Fruit fly (Drosophila melanogaster) whole organism, embryonic: ENCODE data around the gene CG9674.
A peak's percentile ranks its signal among the peaks of the same experiment; 100 is the strongest.

Source experiments
- Adf1 ChIP-seq: fragments of 200-800 bp; sonication (Bioruptor generic); IDR thresholded peaks from 2 replicates; pipeline ENCODE4 v1.3.6; 2022; ENCODE audit warnings: missing biosample characterization, missing genetic modification characterization
- Atf6 ChIP-seq: fragments of 200-800 bp; sonication (Bioruptor generic); IDR thresholded peaks from 2 replicates; pipeline ENCODE4 v1.3.6; 2022; ENCODE audit warnings: missing biosample characterization, missing genetic modification characterization
- Blimp-1 ChIP-seq: fragments of 200-800 bp; sonication (Bioruptor generic); optimal IDR thresholded peaks from 3 replicates; lab custom pipeline; 2018; ENCODE audit warnings: missing biosample characterization, missing genetic modification characterization, mild to moderate bottlenecking, moderate library complexity, missing genetic modification reagents
- BtbVII ChIP-seq: fragments of 200-800 bp; sonication (Bioruptor generic); optimal IDR thresholded peaks from 3 replicates; lab custom pipeline; 2017; ENCODE audit warnings: missing biosample characterization, mild to moderate bottlenecking, missing genetic modification characterization
- Bteb2 ChIP-seq: fragments of 200-800 bp; sonication (Bioruptor generic); optimal IDR thresholded peaks from 2 replicates; lab custom pipeline; 2016; ENCODE audit warnings: missing biosample characterization, missing genetic modification characterization
- CG10366 ChIP-seq: fragments of 200-800 bp; sonication (Bioruptor generic); IDR thresholded peaks from 2 replicates; pipeline ENCODE4 v1.3.6; 2022; ENCODE audit warnings: missing biosample characterization, missing genetic modification characterization
- CG10431 ChIP-seq: fragments of 200-800 bp; sonication (Bioruptor generic); optimal IDR thresholded peaks from 3 replicates; lab custom pipeline; 2018; ENCODE audit warnings: missing biosample characterization, mild to moderate bottlenecking, missing genetic modification characterization
- CG11504 ChIP-seq: fragments of 200-800 bp; sonication (Bioruptor generic); optimal IDR thresholded peaks from 3 replicates; lab custom pipeline; 2019; ENCODE audit warnings: missing biosample characterization, mild to moderate bottlenecking, missing genetic modification characterization, moderate library complexity
- CG14014 ChIP-seq: fragments of 200-800 bp; sonication (Bioruptor generic); IDR thresholded peaks from 2 replicates; pipeline ENCODE4 v1.3.6; 2022; ENCODE audit warnings: missing biosample characterization, missing genetic modification characterization
- CG15514 ChIP-seq: fragments of 200-800 bp; sonication (Bioruptor generic); optimal IDR thresholded peaks from 3 replicates; lab custom pipeline; 2017; ENCODE audit warnings: missing biosample characterization, missing genetic modification characterization, mild to moderate bottlenecking, moderate library complexity, missing genetic modification reagents
- CG2199 ChIP-seq: fragments of 200-800 bp; sonication (Bioruptor generic); IDR thresholded peaks from 3 replicates; pipeline ENCODE4 v1.3.6; 2022; ENCODE audit warnings: missing biosample characterization, missing genetic modification characterization
- CG3281 ChIP-seq: fragments of 200-800 bp; sonication (Bioruptor generic); optimal IDR thresholded peaks from 3 replicates; lab custom pipeline; 2017; ENCODE audit warnings: missing biosample characterization, mild to moderate bottlenecking, missing genetic modification characterization
- CG34224 ChIP-seq: fragments of 200-800 bp; sonication (Bioruptor generic); IDR thresholded peaks from 3 replicates; pipeline ENCODE4 v1.3.6; 2022; ENCODE audit warnings: missing biosample characterization, missing genetic modification characterization; ENCODE audit not compliant: partially characterized antibody
- CG4360 ChIP-seq: fragments of 200-800 bp; sonication (Bioruptor generic); IDR thresholded peaks from 2 replicates; pipeline ENCODE4 v1.3.6; 2022; ENCODE audit warnings: missing biosample characterization, missing genetic modification characterization
- CG4820 ChIP-seq: fragments of 200-800 bp; sonication (Bioruptor generic); optimal IDR thresholded peaks from 3 replicates; lab custom pipeline; 2016; ENCODE audit warnings: missing biosample characterization, missing genetic modification characterization
- CG5180 ChIP-seq: fragments of 200-800 bp; sonication (Bioruptor generic); optimal IDR thresholded peaks from 3 replicates; lab custom pipeline; 2017; ENCODE audit warnings: missing biosample characterization, missing genetic modification characterization, mild to moderate bottlenecking, moderate library complexity, missing genetic modification reagents
- CG7987 ChIP-seq: fragments of 200-800 bp; sonication (Bioruptor generic); optimal IDR thresholded peaks from 2 replicates; lab custom pipeline; 2018; ENCODE audit warnings: missing biosample characterization, mild to moderate bottlenecking, missing genetic modification characterization, moderate library complexity
- CG9437 ChIP-seq: fragments of 200-800 bp; sonication (Bioruptor generic); optimal IDR thresholded peaks from 2 replicates; lab custom pipeline; 2018; ENCODE audit warnings: missing biosample characterization, mild to moderate bottlenecking, missing genetic modification characterization
- CG9817 ChIP-seq: fragments of 200-800 bp; sonication (Bioruptor generic); optimal IDR thresholded peaks from 2 replicates; lab custom pipeline; 2018; ENCODE audit warnings: missing biosample characterization, mild to moderate bottlenecking, missing genetic modification characterization, moderate library complexity
- CTCF ChIP-seq: fragments of 200-800 bp; sonication (Bioruptor generic); optimal IDR thresholded peaks from 2 replicates; lab custom pipeline; 2017; ENCODE audit warnings: missing biosample characterization, mild to moderate bottlenecking, missing genetic modification characterization, moderate library complexity
- CkIIα-i1 ChIP-seq: fragments of 200-800 bp; sonication (Bioruptor generic); IDR thresholded peaks from 2 replicates; pipeline ENCODE4 v1.3.6; 2022; ENCODE audit warnings: missing biosample characterization, missing genetic modification characterization
- Dll ChIP-seq: fragments of 200-800 bp; sonication (Bioruptor generic); IDR thresholded peaks from 4 replicates; pipeline ENCODE4 v1.3.6; 2022; ENCODE audit warnings: missing biosample characterization, missing genetic modification characterization; ENCODE audit not compliant: partially characterized antibody
- Elba2 ChIP-seq: fragments of 200-800 bp; sonication (Bioruptor generic); optimal IDR thresholded peaks from 3 replicates; lab custom pipeline; 2016; ENCODE audit warnings: missing biosample characterization, missing genetic modification characterization
- Hr51 ChIP-seq, 2 experiments: fragments of 200-800 bp; sonication (Bioruptor generic); optimal IDR thresholded peaks; 2 replicates in 1 of 2; 3 replicates in 1 of 2; lab custom pipeline; 2016 to 2018; ENCODE audit warnings: missing biosample characterization in 2 of 2, missing genetic modification characterization in 2 of 2, mild to moderate bottlenecking in 1 of 2, moderate library complexity in 1 of 2
- Med ChIP-seq: fragments of 200-800 bp; sonication (Bioruptor generic); peaks from one replicate; lab custom pipeline; 2016; ENCODE audit warnings: missing biosample characterization, missing genetic modification characterization, mild to moderate bottlenecking, inconsistent platforms, moderate library complexity
- Meics ChIP-seq: fragments of 200-800 bp; sonication (Bioruptor generic); optimal IDR thresholded peaks from 2 replicates; lab custom pipeline; 2017; ENCODE audit warnings: missing biosample characterization, mild to moderate bottlenecking, missing genetic modification characterization
- Pdp1 ChIP-seq, 2 experiments: fragments of 200-800 bp; sonication (Bioruptor generic); optimal IDR thresholded peaks; 3 replicates each; lab custom pipeline; 2016; ENCODE audit warnings: missing biosample characterization in 2 of 2, missing genetic modification characterization in 2 of 2, mild to moderate bottlenecking in 1 of 2, moderate library complexity in 1 of 2
- Tbp ChIP-seq: fragments of >200 bp; optimal IDR thresholded peaks from 2 replicates; lab custom pipeline; 2018; ENCODE audit warnings: missing biosample characterization, missing genetic modification characterization
- cg ChIP-seq: fragments of 200-800 bp; sonication (Bioruptor generic); optimal IDR thresholded peaks from 3 replicates; lab custom pipeline; 2019; ENCODE audit warnings: missing biosample characterization, mild to moderate bottlenecking, missing genetic modification characterization, moderate library complexity
- chinmo ChIP-seq: fragments of 200-800 bp; sonication (Bioruptor generic); IDR thresholded peaks from 4 replicates; pipeline ENCODE4 v1.3.6; 2022; ENCODE audit warnings: missing biosample characterization, missing genetic modification characterization; ENCODE audit not compliant: partially characterized antibody
- crol ChIP-seq: fragments of 200-800 bp; sonication (Bioruptor generic); IDR thresholded peaks from 2 replicates; pipeline ENCODE4 v1.3.6; 2022; ENCODE audit warnings: missing biosample characterization, missing genetic modification characterization
- en ChIP-seq: fragments of 200-800 bp; sonication (Bioruptor generic); optimal IDR thresholded peaks from 2 replicates; lab custom pipeline; 2016; ENCODE audit warnings: missing biosample characterization, missing genetic modification characterization
- exex ChIP-seq: fragments of 200-800 bp; sonication (Bioruptor generic); optimal IDR thresholded peaks from 4 replicates; lab custom pipeline; 2018; ENCODE audit warnings: missing biosample characterization, mild to moderate bottlenecking, missing genetic modification characterization, moderate library complexity
- fu2 ChIP-seq: fragments of 200-800 bp; sonication (Bioruptor generic); optimal IDR thresholded peaks from 2 replicates; lab custom pipeline; 2016; ENCODE audit warnings: missing biosample characterization, missing genetic modification characterization
- gcm ChIP-seq: fragments of 200-800 bp; sonication (Bioruptor generic); optimal IDR thresholded peaks from 2 replicates; lab custom pipeline; 2019; ENCODE audit warnings: missing biosample characterization, mild to moderate bottlenecking, missing genetic modification characterization, moderate library complexity
- lilli ChIP-seq: fragments of 200-800 bp; sonication (Bioruptor generic); optimal IDR thresholded peaks from 3 replicates; lab custom pipeline; 2016; ENCODE audit warnings: missing biosample characterization, missing genetic modification characterization
- lmd ChIP-seq: fragments of 200-800 bp; sonication (Bioruptor generic); IDR thresholded peaks from 2 replicates; pipeline ENCODE4 v1.3.6; 2022; ENCODE audit warnings: missing biosample characterization, missing genetic modification characterization
- maf-S ChIP-seq: fragments of 200-800 bp; sonication (Bioruptor generic); optimal IDR thresholded peaks from 2 replicates; lab custom pipeline; 2016; ENCODE audit warnings: missing biosample characterization, missing genetic modification characterization
- nerfin-2 ChIP-seq: fragments of 200-800 bp; sonication (Bioruptor generic); IDR thresholded peaks from 2 replicates; pipeline ENCODE4 v1.3.6; 2022; ENCODE audit warnings: missing biosample characterization, missing genetic modification characterization; ENCODE audit not compliant: partially characterized antibody
- nom ChIP-seq: fragments of 200-800 bp; sonication (Bioruptor generic); optimal IDR thresholded peaks from 2 replicates; lab custom pipeline; 2017; ENCODE audit warnings: missing biosample characterization, missing genetic modification characterization, mild to moderate bottlenecking, moderate library complexity, missing genetic modification reagents
- odd ChIP-seq: fragments of 200-800 bp; sonication (Bioruptor generic); optimal IDR thresholded peaks from 2 replicates; lab custom pipeline; 2017; ENCODE audit warnings: missing biosample characterization, mild to moderate bottlenecking, missing genetic modification characterization
- prd ChIP-seq, 3 experiments: fragments of >200 bp in 2 of 3; fragments of 200-800 bp in 1 of 3; sonication (Bioruptor generic) in 1 of 3; optimal IDR thresholded peaks in 2 of 3; IDR thresholded peaks in 1 of 3; 2 replicates in 2 of 3; 3 replicates in 1 of 3; pipeline versions ENCODE4 v1.3.6 to Lab custom; 2017 to 2022; ENCODE audit warnings: missing biosample characterization in 1 of 3, missing genetic modification characterization in 1 of 3
- sens ChIP-seq: fragments of 200-800 bp; sonication (Bioruptor generic); peaks from one replicate; lab custom pipeline; 2016; ENCODE audit warnings: missing biosample characterization, missing genetic modification characterization
- sob ChIP-seq: fragments of 200-800 bp; sonication (Bioruptor generic); IDR thresholded peaks from 2 replicates; pipeline ENCODE4 v1.3.6; 2022; ENCODE audit warnings: missing biosample characterization, missing genetic modification characterization
- toy ChIP-seq: fragments of 200-800 bp; sonication (Bioruptor generic); IDR thresholded peaks from 2 replicates; pipeline ENCODE4 v1.3.6; 2022; ENCODE audit warnings: missing biosample characterization, missing genetic modification characterization
- unc-4 ChIP-seq: fragments of 200-800 bp; sonication (Bioruptor generic); IDR thresholded peaks from 2 replicates; pipeline ENCODE4 v1.3.6; 2022; ENCODE audit warnings: missing biosample characterization, missing genetic modification characterization; ENCODE audit not compliant: partially characterized antibody
- vvl ChIP-seq: fragments of 200-800 bp; sonication (Bioruptor generic); IDR thresholded peaks from 2 replicates; pipeline ENCODE4 v1.3.6; 2022; ENCODE audit warnings: missing biosample characterization, missing genetic modification characterization

The CG9674 gene

dm6 chr3L:16854387-16855033 lies 47.0 kb upstream of the CG9674 start:
- TF ChIP-seq sob, result 0 out of 2 replicates have a peak, but pooled peaks have one; percentile 34
- peak; percentile 21 for TF ChIP-seq CG15514
- peak; percentile 83 for TF ChIP-seq cg (GFP tag; lab: Kevin White, UChicago)
- TF ChIP-seq CG34224 (GFP tag; lab: Robert Waterston, UW), result peak; percentile 28; the same call in 1 of the 3 replicates
- TF ChIP-seq chinmo (GFP tag; lab: Robert Waterston, UW), result 0 out of 4 replicates have a peak, but pooled peaks have one; percentile 7
- TF ChIP-seq CG5180 (GFP tag; lab: Kevin White, UChicago), result no peak
- TF ChIP-seq CG4360 (GFP tag; lab: Robert Waterston, UW), result 0 out of 2 replicates have a peak, but pooled peaks have one; percentile 35
- no peak for TF ChIP-seq CG11504 (tag; lab: Kevin White, UChicago)
- TF ChIP-seq Atf6 (GFP tag; lab: Robert Waterston, UW), result 0 out of 2 replicates have a peak, but pooled peaks have one; percentile 23
- no peak for TF ChIP-seq Meics
- peak; percentile 99 for TF ChIP-seq CG10431
- TF ChIP-seq CG4820 (GFP tag; lab: Kevin White, UChicago), result peak; percentile 50
- peak in 1 of 2 experiments; percentile 38 for TF ChIP-seq Pdp1 (GFP tag; optimal IDR thresholded peaks at IDR 0.05; lab: Kevin White, UChicago)
- TF ChIP-seq Med (GFP tag; lab: Kevin White, UChicago), result peak; percentile 40
- peak; percentile 92 for TF ChIP-seq crol (GFP tag; lab: Robert Waterston, UW)
- 0 out of 3 replicates have a peak, but pooled peaks have one; percentile 9 for TF ChIP-seq CG2199 (GFP tag; lab: Robert Waterston, UW)
- TF ChIP-seq CkIIα-i1 (GFP tag; lab: Robert Waterston, UW), result no peak
- no peak for TF ChIP-seq CG9817
- TF ChIP-seq CG9437, result peak; percentile 98
- TF ChIP-seq nom, result peak; percentile 77
- TF ChIP-seq CG10366 (GFP tag; lab: Robert Waterston, UW), result no peak
- 0 out of 2 replicates have a peak, but pooled peaks have one; percentile 20 for TF ChIP-seq CG14014
- peak; percentile 62; the same call in 1 of the 2 replicates for TF ChIP-seq vvl (GFP tag; lab: Robert Waterston, UW)
- TF ChIP-seq gcm (GFP tag; lab: Kevin White, UChicago), result peak; percentile 57
- no peak for TF ChIP-seq Elba2
- peak; percentile 16 for TF ChIP-seq sens (GFP tag; lab: Kevin White, UChicago)
- TF ChIP-seq, all 482 proteins: peak for 19

DNA sequence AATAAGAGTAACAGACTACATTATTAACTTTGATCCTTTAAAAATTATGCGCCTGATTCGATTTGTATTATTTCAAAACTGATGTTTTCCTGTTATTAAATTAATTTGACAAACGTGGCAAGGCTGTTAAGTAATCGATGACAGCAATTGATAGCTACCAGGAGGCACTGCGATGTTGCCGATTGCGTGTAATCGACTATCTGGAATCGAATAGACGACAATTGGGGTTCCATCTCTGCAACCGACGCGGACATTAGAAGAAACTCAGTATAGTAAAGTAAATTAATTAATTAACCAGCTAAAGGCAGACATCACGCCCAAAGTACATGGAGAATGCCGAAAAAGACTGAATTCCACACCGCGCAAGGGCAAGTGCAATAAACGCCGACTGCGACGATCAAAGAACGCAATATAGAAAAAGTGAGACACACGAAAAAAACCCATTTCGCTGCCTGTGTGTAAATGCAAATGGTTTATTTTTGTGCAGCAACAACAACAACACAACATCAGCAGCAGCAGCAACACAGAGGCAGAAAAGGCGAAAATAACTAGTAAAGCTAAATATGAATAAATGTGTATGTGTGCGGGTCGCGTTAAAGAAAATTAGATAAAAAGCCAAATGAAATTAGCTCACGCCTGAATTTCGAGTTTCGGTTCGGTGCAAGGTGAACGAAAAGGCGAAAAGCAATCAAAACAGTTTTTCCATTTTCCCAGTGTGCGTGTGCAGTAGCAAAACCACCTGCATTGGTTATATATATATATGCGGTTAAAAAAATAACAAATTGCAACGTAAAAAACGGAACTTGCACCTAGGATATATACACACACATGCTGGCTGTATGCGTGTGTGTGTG lies 46.2 kb upstream of the CG9674 start, which contains the start of gene sina:
sina (plus strand) TSS at position 219 of the 854 bp plus-strand sequence.
- TF ChIP-seq lmd (GFP tag; lab: Robert Waterston, UW) (no peak), CG7987 (GFP tag; lab: Kevin White, UChicago) (peak; percentile 26), prd (optimal IDR thresholded peaks at IDR 0.05; lab: Kevin White, UChicago) (no peak), prd (GFP tag; IDR thresholded peaks at IDR 0.05; lab: Robert Waterston, UW) (no peak), Blimp-1 (GFP tag; lab: Kevin White, UChicago) (no peak), toy (GFP tag; lab: Robert Waterston, UW) (no peak), chinmo (GFP tag; lab: Robert Waterston, UW) (peak; percentile 79; the same call in 3 of the 4 replicates), Dll (peak; percentile 77), unc-4 (peak; percentile 76), nerfin-2 (GFP tag; lab: Robert Waterston, UW) (peak; percentile 78), fu2 (GFP tag; lab: Kevin White, UChicago) (no peak), odd (GFP tag; lab: Kevin White, UChicago) (no peak), Adf1 (GFP tag; lab: Robert Waterston, UW) (no peak), maf-S (GFP tag; lab: Kevin White, UChicago) (no peak), BtbVII (GFP tag; lab: Kevin White, UChicago) (peak; percentile 27), en (GFP tag; lab: Kevin White, UChicago) (no peak), Tbp (GFP tag; lab: Kevin White, UChicago) (no peak), CG3281 (GFP tag; lab: Kevin White, UChicago) (no peak), Bteb2 (GFP tag; lab: Kevin White, UChicago) (no peak), lilli (peak; percentile 52), CTCF (GFP tag; lab: Kevin White, UChicago) (peak; percentile 42), Hr51 (GFP tag; optimal IDR thresholded peaks at IDR 0.05; lab: Kevin White, UChicago) (peak in 1 of 2 experiments; percentile 17), exex (no peak)
